Worm (Caenorhabditis elegans) whole organism, mixed stage, embryonic: ENCODE data around the gene srdh-1.

Source experiments
- elt-1 ChIP-seq: sonication (generic microtip); optimal IDR thresholded peaks from 2 replicates; lab custom pipeline; 2017; ENCODE audit warnings: missing genetic modification characterization, mild to moderate bottlenecking, missing compliant biosample characterization, antibody characterized with exemption, moderate library complexity, borderline replicate concordance; ENCODE audit not compliant: insufficient read depth
- elt-3 ChIP-seq: fragments of 150-350 bp; optimal IDR thresholded peaks from 2 replicates; lab custom pipeline; 2014; ENCODE audit warnings: missing biosample characterization, missing genetic modification characterization
- lin-13 ChIP-seq: fragments of 150-350 bp; optimal IDR thresholded peaks from 2 replicates; lab custom pipeline; 2014; ENCODE audit warnings: missing biosample characterization, missing genetic modification characterization
- lsy-2 ChIP-seq: fragments of 150-350 bp; optimal IDR thresholded peaks from 2 replicates; lab custom pipeline; 2014; ENCODE audit warnings: missing biosample characterization, missing genetic modification characterization
- nhr-12 ChIP-seq: fragments of 150-350 bp; optimal IDR thresholded peaks from 2 replicates; lab custom pipeline; 2014; ENCODE audit warnings: missing biosample characterization, missing genetic modification characterization
- nhr-237 ChIP-seq: fragments of 150-350 bp; optimal IDR thresholded peaks from 2 replicates; lab custom pipeline; 2014; ENCODE audit warnings: missing biosample characterization, missing genetic modification characterization
- nhr-28 ChIP-seq: fragments of 150-350 bp; optimal IDR thresholded peaks from 2 replicates; lab custom pipeline; 2014; ENCODE audit warnings: missing biosample characterization, missing genetic modification characterization
- nhr-76 ChIP-seq: sonication (generic microtip); optimal IDR thresholded peaks from 2 replicates; lab custom pipeline; 2017; ENCODE audit warnings: missing biosample characterization, missing genetic modification characterization
- sem-2 ChIP-seq: fragments of 200-800 bp; sonication (Bioruptor generic); optimal IDR thresholded peaks from 2 replicates; lab custom pipeline; 2018; ENCODE audit warnings: mild to moderate bottlenecking, missing genetic modification characterization, missing compliant biosample characterization
- snpc-4 ChIP-seq: fragments of 150-350 bp; optimal IDR thresholded peaks from 2 replicates; lab custom pipeline; 2014; ENCODE audit warnings: missing biosample characterization, missing genetic modification characterization
- unc-39 ChIP-seq: fragments of 150-350 bp; optimal IDR thresholded peaks from 2 replicates; lab custom pipeline; 2014; ENCODE audit warnings: missing biosample characterization, missing genetic modification characterization
- unc-62 ChIP-seq: fragments of 150-350 bp; optimal IDR thresholded peaks from 2 replicates; lab custom pipeline; 2014; ENCODE audit warnings: missing biosample characterization, missing genetic modification reagents, missing genetic modification characterization
- ztf-11 ChIP-seq: fragments of 150-350 bp; optimal IDR thresholded peaks from 2 replicates; lab custom pipeline; 2014; ENCODE audit warnings: missing biosample characterization, missing genetic modification characterization

ce11 chrII:8269855-8270647 is 5.6 kb downstream of the srdh-1 start, which contains the start of gene tdc-1:
- TF ChIP-seq unc-39 (tag; lab: Kevin White, UChicago) = no peak
- no peak for TF ChIP-seq unc-62
- no peak for TF ChIP-seq snpc-4
- no peak for TF ChIP-seq elt-1 (tag; lab: Kevin White, UChicago)
- no peak for TF ChIP-seq nhr-237 (tag; lab: Kevin White, UChicago)
- no peak for TF ChIP-seq ztf-11
- TF ChIP-seq nhr-12 (tag; lab: Kevin White, UChicago) = no peak
- TF ChIP-seq nhr-76 (tag; lab: Kevin White, UChicago) = no peak
- TF ChIP-seq elt-3 (tag; lab: Kevin White, UChicago) = no peak
- no peak for TF ChIP-seq lsy-2 (tag; lab: Kevin White, UChicago)
- TF ChIP-seq sem-2 (GFP tag; lab: Kevin White, UChicago) = no peak
- TF ChIP-seq lin-13 (tag; lab: Kevin White, UChicago) = no peak
- TF ChIP-seq nhr-28 (tag; lab: Kevin White, UChicago) = no peak
